Fruit fly (Drosophila melanogaster) whole organism, prepupa: ENCODE measurements around the gene sa.

Source experiments
- CG11902 ChIP-seq: fragments of 200-800 bp; sonication (Bioruptor generic); optimal IDR thresholded peaks from 3 replicates; lab custom pipeline; 2016; ENCODE audit warnings: missing biosample characterization, missing genetic modification characterization
- CG15336 ChIP-seq: fragments of 200-800 bp; sonication (Bioruptor generic); IDR thresholded peaks from 2 replicates; pipeline ENCODE4 v1.3.6; 2022; ENCODE audit warnings: missing biosample characterization, missing genetic modification characterization
- CG31627 ChIP-seq: fragments of 200-800 bp; sonication (Bioruptor generic); optimal IDR thresholded peaks from 3 replicates; lab custom pipeline; 2016; ENCODE audit warnings: missing biosample characterization, missing genetic modification characterization
- CG6163 ChIP-seq: fragments of 200-800 bp; sonication (Bioruptor generic); IDR thresholded peaks from 3 replicates; pipeline ENCODE4 v1.3.6; 2022; ENCODE audit warnings: missing biosample characterization, missing genetic modification characterization
- CG6854 ChIP-seq: fragments of 200-800 bp; sonication (Bioruptor generic); optimal IDR thresholded peaks from 2 replicates; lab custom pipeline; 2017; ENCODE audit warnings: missing biosample characterization, mild to moderate bottlenecking, missing genetic modification characterization
- CG9139 ChIP-seq: fragments of 200-800 bp; sonication (Bioruptor generic); optimal IDR thresholded peaks from 3 replicates; lab custom pipeline; 2017; ENCODE audit warnings: missing biosample characterization, mild to moderate bottlenecking, missing genetic modification characterization
- Gug ChIP-seq: fragments of 200-800 bp; sonication (Bioruptor generic); IDR thresholded peaks from 2 replicates; pipeline ENCODE4 v1.3.6; 2022; ENCODE audit warnings: missing biosample characterization, missing genetic modification characterization
- Hr39 ChIP-seq: fragments of 200-800 bp; sonication (Bioruptor generic); optimal IDR thresholded peaks from 2 replicates; lab custom pipeline; 2016; ENCODE audit warnings: missing biosample characterization, missing genetic modification characterization
- Sox15 ChIP-seq: fragments of 200-800 bp; sonication (Bioruptor generic); optimal IDR thresholded peaks from 3 replicates; lab custom pipeline; 2016; ENCODE audit warnings: missing biosample characterization, missing genetic modification characterization
- eg ChIP-seq: fragments of 200-800 bp; sonication (Bioruptor generic); IDR thresholded peaks from 3 replicates; pipeline ENCODE4 v1.3.6; 2022; ENCODE audit warnings: missing biosample characterization, missing genetic modification characterization
- lz ChIP-seq: fragments of 200-800 bp; sonication (Bioruptor generic); optimal IDR thresholded peaks from 3 replicates; lab custom pipeline; 2016; ENCODE audit warnings: missing biosample characterization, missing genetic modification characterization
- salr ChIP-seq, 2 experiments: fragments of 200-800 bp; sonication (Bioruptor generic); optimal IDR thresholded peaks; 3 replicates each; lab custom pipeline; 2016 to 2018; ENCODE audit warnings: missing biosample characterization in 2 of 2, missing genetic modification characterization in 2 of 2, mild to moderate bottlenecking in 1 of 2

dm6 chr3L:21380581-21381175 is 25.9 kb downstream of the sa start:
- TF ChIP-seq salr (GFP tag; optimal IDR thresholded peaks at IDR 0.05; lab: Kevin White, UChicago) (no peak), lz (GFP tag; lab: Kevin White, UChicago) (no peak), CG31627 (no peak), eg (GFP tag; lab: Robert Waterston, UW) (no peak), CG15336 (no peak), Hr39 (GFP tag; lab: Kevin White, UChicago) (no peak), CG11902 (no peak), Gug (GFP tag; lab: Robert Waterston, UW) (no peak), CG6163 (no peak), CG9139 (no peak), Sox15 (GFP tag; lab: Kevin White, UChicago) (no peak), CG6854 (no peak)
